Fruit fly (Drosophila melanogaster) S2 (cell line): ENCODE measurements around the gene MFS9.

Source experiments
- CG8478 ChIP-seq: fragments of >200 bp; optimal IDR thresholded peaks from 2 replicates; lab custom pipeline; 2018
- CTCF ChIP-seq, 2 experiments: fragments of >200 bp; optimal IDR thresholded peaks; 2 replicates each; lab custom pipeline; 2018

DNA sequence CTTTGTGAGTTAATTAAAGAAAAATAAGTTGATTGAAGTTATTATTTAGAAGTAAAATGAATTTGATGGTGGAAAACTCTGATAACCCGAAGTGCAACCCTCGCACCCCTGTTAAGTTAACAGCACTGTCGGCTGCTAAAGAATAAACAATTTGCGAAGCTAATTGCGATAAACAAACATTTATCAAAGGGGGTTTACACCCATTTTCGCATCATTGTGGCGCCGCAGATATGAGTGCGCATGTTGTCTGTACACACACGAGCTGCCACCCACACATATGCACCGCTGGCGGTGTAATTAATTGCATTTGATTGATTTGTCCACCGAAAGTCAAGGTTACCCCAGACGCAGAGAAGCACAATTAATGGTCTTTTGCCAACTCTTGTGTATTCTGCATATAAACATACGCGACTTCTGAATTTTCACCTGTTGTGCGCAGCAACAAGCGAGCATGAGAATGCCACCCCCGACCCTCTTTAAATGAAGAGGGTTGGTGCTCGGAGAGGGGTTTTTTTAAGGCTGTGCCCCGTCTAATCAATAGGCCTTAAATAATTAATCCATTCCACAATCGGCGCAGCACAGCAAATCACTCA is 39.3 kb upstream of the MFS9 start:
- no peak for TF ChIP-seq CG8478 (lab: Kevin White, UChicago)
- no peak for TF ChIP-seq CTCF (optimal IDR thresholded peaks at IDR 0.05; lab: Kevin White, UChicago)
